Fruit fly (Drosophila melanogaster) whole organism, embryonic: Measurements from ENCODE around the gene CG3598.

Experiments
- ATbp ChIP-seq: fragments of 200-800 bp; sonication (Bioruptor generic); optimal IDR thresholded peaks from 2 replicates; lab custom pipeline; 2017; ENCODE audit warnings: missing biosample characterization, mild to moderate bottlenecking, missing genetic modification characterization, missing genetic modification reagents
- B-H2 ChIP-seq: fragments of 200-800 bp; sonication (Bioruptor generic); optimal IDR thresholded peaks from 2 replicates; lab custom pipeline; 2018; ENCODE audit warnings: missing biosample characterization, mild to moderate bottlenecking, missing genetic modification characterization
- CG10209 ChIP-seq: fragments of 200-800 bp; sonication (Bioruptor generic); optimal IDR thresholded peaks from 3 replicates; lab custom pipeline; 2017; ENCODE audit warnings: missing biosample characterization, mild to moderate bottlenecking, missing genetic modification characterization, missing genetic modification reagents
- CG10274 ChIP-seq: fragments of 200-800 bp; sonication (Bioruptor generic); optimal IDR thresholded peaks from 3 replicates; lab custom pipeline; 2017; ENCODE audit warnings: missing biosample characterization, mild to moderate bottlenecking, missing genetic modification characterization
- CG11456 ChIP-seq: fragments of 200-800 bp; sonication (Bioruptor generic); IDR thresholded peaks from 3 replicates; pipeline ENCODE4 v1.3.6; 2022; ENCODE audit warnings: missing biosample characterization, missing genetic modification characterization
- CG11695 ChIP-seq: fragments of 200-800 bp; sonication (Bioruptor generic); IDR thresholded peaks from 3 replicates; pipeline ENCODE4 v1.3.6; 2022; ENCODE audit warnings: missing biosample characterization, missing genetic modification characterization
- CG12104 ChIP-seq: fragments of 200-800 bp; sonication (Bioruptor generic); optimal IDR thresholded peaks from 3 replicates; lab custom pipeline; 2016; ENCODE audit warnings: missing biosample characterization, missing genetic modification characterization
- CG12299 ChIP-seq: fragments of 200-800 bp; sonication (Bioruptor generic); optimal IDR thresholded peaks from 2 replicates; lab custom pipeline; 2018; ENCODE audit warnings: missing biosample characterization, mild to moderate bottlenecking, missing genetic modification characterization
- CG16779 ChIP-seq: fragments of 200-800 bp; sonication (Bioruptor generic); IDR thresholded peaks from 2 replicates; pipeline ENCODE4 v1.3.6; 2022; ENCODE audit warnings: missing biosample characterization, missing genetic modification characterization
- CG17359 ChIP-seq: fragments of 200-800 bp; sonication (Bioruptor generic); optimal IDR thresholded peaks from 3 replicates; lab custom pipeline; 2018; ENCODE audit warnings: missing biosample characterization, mild to moderate bottlenecking, missing genetic modification characterization, moderate library complexity
- CG3065 ChIP-seq: fragments of 200-800 bp; sonication (Bioruptor generic); optimal IDR thresholded peaks from 2 replicates; lab custom pipeline; 2016; ENCODE audit warnings: missing biosample characterization, missing genetic modification characterization
- CG3163 ChIP-seq: fragments of 200-800 bp; sonication (Bioruptor generic); optimal IDR thresholded peaks from 3 replicates; lab custom pipeline; 2016; ENCODE audit warnings: missing biosample characterization, missing genetic modification characterization
- CG4854 ChIP-seq: fragments of 200-800 bp; sonication (Bioruptor generic); optimal IDR thresholded peaks from 2 replicates; lab custom pipeline; 2016; ENCODE audit warnings: missing biosample characterization, missing genetic modification characterization, inconsistent platforms
- CG6791 ChIP-seq: fragments of 200-800 bp; sonication (Bioruptor generic); IDR thresholded peaks from 3 replicates; pipeline ENCODE4 v1.3.6; 2022; ENCODE audit warnings: missing biosample characterization, missing genetic modification characterization; ENCODE audit not compliant: partially characterized antibody
- CG9876 ChIP-seq: fragments of 200-800 bp; sonication (Bioruptor generic); optimal IDR thresholded peaks from 2 replicates; lab custom pipeline; 2016; ENCODE audit warnings: missing biosample characterization, missing genetic modification characterization
- Camta ChIP-seq: fragments of 200-800 bp; sonication (Bioruptor generic); optimal IDR thresholded peaks from 2 replicates; lab custom pipeline; 2016; ENCODE audit warnings: missing biosample characterization, missing genetic modification characterization
- D ChIP-seq, 2 experiments: fragments of 200-800 bp in 1 of 2; fragments of >200 bp in 1 of 2; sonication (Bioruptor generic) in 1 of 2; optimal IDR thresholded peaks; 2 replicates in 1 of 2; 3 replicates in 1 of 2; lab custom pipeline; 2017; ENCODE audit warnings: mild to moderate bottlenecking in 1 of 2, missing biosample characterization in 1 of 2, missing genetic modification characterization in 1 of 2, missing genetic modification reagents in 1 of 2
- Drgx ChIP-seq: fragments of 200-800 bp; sonication (Bioruptor generic); IDR thresholded peaks from 2 replicates; pipeline ENCODE4 v1.3.6; 2022; ENCODE audit warnings: missing biosample characterization, missing genetic modification characterization
- E2f1 ChIP-seq: fragments of 200-800 bp; sonication (Bioruptor generic); IDR thresholded peaks from 2 replicates; pipeline ENCODE4 v1.3.6; 2022; ENCODE audit warnings: missing biosample characterization, missing genetic modification characterization
- ERR ChIP-seq: fragments of 200-800 bp; sonication (Bioruptor generic); optimal IDR thresholded peaks from 2 replicates; lab custom pipeline; 2016; ENCODE audit warnings: missing biosample characterization, missing genetic modification characterization
- Fer1 ChIP-seq: fragments of 200-800 bp; sonication (Bioruptor generic); optimal IDR thresholded peaks from 2 replicates; lab custom pipeline; 2017; ENCODE audit warnings: missing biosample characterization, mild to moderate bottlenecking, missing genetic modification characterization
- HLHmδ ChIP-seq: fragments of 200-800 bp; sonication (Bioruptor generic); optimal IDR thresholded peaks from 2 replicates; lab custom pipeline; 2018; ENCODE audit warnings: missing biosample characterization, mild to moderate bottlenecking, missing genetic modification characterization, moderate library complexity
- Lpt ChIP-seq: fragments of >200 bp; optimal IDR thresholded peaks from 2 replicates; lab custom pipeline; 2018; ENCODE audit warnings: missing biosample characterization, missing genetic modification characterization
- NFAT ChIP-seq: fragments of 200-800 bp; sonication (Bioruptor generic); IDR thresholded peaks from 2 replicates; pipeline ENCODE4 v1.3.6; 2022; ENCODE audit warnings: missing biosample characterization, missing genetic modification characterization
- Ptx1 ChIP-seq: fragments of 200-800 bp; sonication (Bioruptor generic); IDR thresholded peaks from 2 replicates; pipeline ENCODE4 v1.3.6; 2022; ENCODE audit warnings: missing biosample characterization, missing genetic modification characterization
- Sry-β ChIP-seq: fragments of 200-800 bp; sonication (Bioruptor generic); optimal IDR thresholded peaks from 2 replicates; lab custom pipeline; 2018; ENCODE audit warnings: missing biosample characterization, mild to moderate bottlenecking, missing genetic modification characterization, moderate library complexity
- Ssrp ChIP-seq: fragments of 200-800 bp; sonication (Bioruptor generic); optimal IDR thresholded peaks from 2 replicates; lab custom pipeline; 2018; ENCODE audit warnings: missing biosample characterization, mild to moderate bottlenecking, missing genetic modification characterization, moderate library complexity
- Stat92E ChIP-seq, 3 experiments: fragments of >200 bp in 2 of 3; fragments of 200-800 bp in 1 of 3; sonication (Bioruptor generic) in 1 of 3; optimal IDR thresholded peaks; 2 replicates each; lab custom pipeline; 2017 to 2019; ENCODE audit warnings: missing biosample characterization in 3 of 3, missing genetic modification characterization in 3 of 3, mild to moderate bottlenecking in 1 of 3, moderate library complexity in 1 of 3
- Trl ChIP-seq, 3 experiments: fragments of >200 bp in 2 of 3; fragments of 200-800 bp in 1 of 3; sonication (Bioruptor generic) in 1 of 3; optimal IDR thresholded peaks; 2 replicates in 1 of 3; 3 replicates in 2 of 3; lab custom pipeline; 2016 to 2017; ENCODE audit warnings: missing biosample characterization in 1 of 3, missing genetic modification characterization in 1 of 3
- Vsx1 ChIP-seq: fragments of 200-800 bp; sonication (Bioruptor generic); optimal IDR thresholded peaks from 2 replicates; lab custom pipeline; 2017; ENCODE audit warnings: missing biosample characterization, mild to moderate bottlenecking, missing genetic modification characterization, missing genetic modification reagents
- ara ChIP-seq: fragments of 200-800 bp; sonication (Bioruptor generic); IDR thresholded peaks from 2 replicates; pipeline ENCODE4 v1.3.6; 2022; ENCODE audit warnings: missing biosample characterization, missing genetic modification characterization
- bsh ChIP-seq, 2 experiments: fragments of 200-800 bp; sonication (Bioruptor generic); optimal IDR thresholded peaks; 2 replicates each; lab custom pipeline; 2017 to 2018; ENCODE audit warnings: mild to moderate bottlenecking in 2 of 2, missing biosample characterization in 2 of 2, missing genetic modification characterization in 2 of 2, moderate library complexity in 1 of 2
- dan ChIP-seq: fragments of 200-800 bp; sonication (Bioruptor generic); IDR thresholded peaks from 2 replicates; pipeline ENCODE4 v1.3.6; 2022; ENCODE audit warnings: missing biosample characterization, missing genetic modification characterization
- dysf ChIP-seq: fragments of 200-800 bp; sonication (Bioruptor generic); IDR thresholded peaks from 3 replicates; pipeline ENCODE4 v1.3.6; 2022; ENCODE audit warnings: missing biosample characterization, missing genetic modification characterization
- fd3F ChIP-seq: fragments of 200-800 bp; sonication (Bioruptor generic); optimal IDR thresholded peaks from 2 replicates; lab custom pipeline; 2018; ENCODE audit warnings: missing biosample characterization, mild to moderate bottlenecking, missing genetic modification characterization, moderate library complexity
- hb ChIP-seq: fragments of 200-800 bp; sonication (Bioruptor generic); IDR thresholded peaks from 3 replicates; pipeline ENCODE4 v1.3.6; 2022; ENCODE audit warnings: missing biosample characterization, missing genetic modification characterization; ENCODE audit not compliant: partially characterized antibody
- ind ChIP-seq: fragments of 200-800 bp; sonication (Bioruptor generic); optimal IDR thresholded peaks from 3 replicates; lab custom pipeline; 2016; ENCODE audit warnings: missing biosample characterization, missing genetic modification characterization
- nerfin-2 ChIP-seq: fragments of 200-800 bp; sonication (Bioruptor generic); IDR thresholded peaks from 2 replicates; pipeline ENCODE4 v1.3.6; 2022; ENCODE audit warnings: missing biosample characterization, missing genetic modification characterization; ENCODE audit not compliant: partially characterized antibody
- nom ChIP-seq: fragments of 200-800 bp; sonication (Bioruptor generic); optimal IDR thresholded peaks from 2 replicates; lab custom pipeline; 2017; ENCODE audit warnings: missing biosample characterization, missing genetic modification characterization, mild to moderate bottlenecking, moderate library complexity, missing genetic modification reagents
- sd ChIP-seq: fragments of 200-800 bp; sonication (Bioruptor generic); optimal IDR thresholded peaks from 3 replicates; lab custom pipeline; 2018; ENCODE audit warnings: missing biosample characterization, mild to moderate bottlenecking, missing genetic modification characterization, moderate library complexity
- sim ChIP-seq: fragments of 200-800 bp; sonication (Bioruptor generic); IDR thresholded peaks from 2 replicates; pipeline ENCODE4 v1.3.6; 2022; ENCODE audit warnings: missing biosample characterization, missing genetic modification characterization
- sqz ChIP-seq: fragments of 200-800 bp; sonication (Bioruptor generic); optimal IDR thresholded peaks from 3 replicates; lab custom pipeline; 2018; ENCODE audit warnings: missing biosample characterization, mild to moderate bottlenecking, missing genetic modification characterization
- ssp ChIP-seq: fragments of 200-800 bp; sonication (Bioruptor generic); IDR thresholded peaks from 2 replicates; pipeline ENCODE4 v1.3.6; 2022; ENCODE audit warnings: missing biosample characterization, missing genetic modification characterization
- tup ChIP-seq: fragments of 200-800 bp; sonication (Bioruptor generic); optimal IDR thresholded peaks from 2 replicates; lab custom pipeline; 2016; ENCODE audit warnings: missing biosample characterization, mild to moderate bottlenecking, missing genetic modification characterization, moderate library complexity
- usp ChIP-seq: fragments of >200 bp; optimal IDR thresholded peaks from 2 replicates; lab custom pipeline; 2017; ENCODE audit warnings: missing biosample characterization, missing genetic modification characterization
- wek ChIP-seq: fragments of 200-800 bp; sonication (Bioruptor generic); optimal IDR thresholded peaks from 3 replicates; lab custom pipeline; 2018; ENCODE audit warnings: missing biosample characterization, mild to moderate bottlenecking, missing genetic modification characterization, moderate library complexity

The CG3598 gene

dm6 chrX:2919742-2920141, 17.1 kb upstream of the CG3598 start, which contains the start of gene CG3588 (continued):
- TF ChIP-seq Sry-β (GFP tag; lab: Kevin White, UChicago) (no peak), sqz (GFP tag; lab: Kevin White, UChicago) (peak; percentile 70), CG12299 (tag; lab: Kevin White, UChicago) (no peak), CG3163 (GFP tag; lab: Kevin White, UChicago) (peak; percentile 44), hb (GFP tag; lab: Robert Waterston, UW) (no peak), CG10274 (peak; percentile 32), ssp (0 out of 2 replicates have a peak, but pooled peaks have one; percentile 5), Lpt (GFP tag; lab: Kevin White, UChicago) (no peak), Vsx1 (GFP tag; lab: Kevin White, UChicago) (peak; percentile 16), CG11695 (GFP tag; lab: Robert Waterston, UW) (peak; percentile 73), ara (GFP tag; lab: Robert Waterston, UW) (peak; percentile 65), Ptx1 (GFP tag; lab: Robert Waterston, UW) (peak; percentile 77), fd3F (GFP tag; lab: Kevin White, UChicago) (peak; percentile 66), sd (tag; lab: Kevin White, UChicago) (peak; percentile 45), E2f1 (GFP tag; lab: Robert Waterston, UW) (peak; percentile 77), sim (GFP tag; lab: Robert Waterston, UW) (no peak), B-H2 (GFP tag; lab: Kevin White, UChicago) (peak; percentile 24), CG16779 (peak; percentile 78), ERR (GFP tag; lab: Kevin White, UChicago) (no peak), NFAT (GFP tag; lab: Robert Waterston, UW) (peak; percentile 85), ATbp (GFP tag; lab: Kevin White, UChicago) (peak; percentile 33), CG12104 (GFP tag; lab: Kevin White, UChicago) (peak; percentile 19), Ssrp (tag; lab: Kevin White, UChicago) (no peak), dysf (peak; percentile 87), Fer1 (peak; percentile 72), CG4854 (peak; percentile 34)

DNA sequence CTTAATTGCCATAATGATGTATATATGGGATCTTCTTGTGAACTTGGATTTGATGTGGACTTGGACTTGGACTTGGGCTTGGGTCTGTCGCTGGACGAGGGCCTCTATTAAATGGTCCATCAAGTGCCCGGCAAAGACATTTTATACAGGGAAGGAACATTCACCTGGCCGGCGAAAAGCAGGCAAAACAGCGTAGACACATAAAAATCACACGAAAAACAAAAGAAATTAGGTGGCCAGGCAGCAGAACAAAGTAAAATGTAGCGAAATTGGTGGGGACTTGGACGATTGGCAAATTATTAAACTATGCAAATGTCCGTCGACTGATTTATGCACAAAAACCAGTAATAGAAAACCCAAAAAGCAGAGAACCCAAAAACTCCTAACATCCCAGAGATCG, 9.7 kb upstream of the CG3598 start, which contains the start of gene CG14424:
CG14424 (minus strand) TSS at position 101 of the 400 bp plus-strand sequence.
- no peak for TF ChIP-seq bsh (GFP tag; optimal IDR thresholded peaks at IDR 0.05; lab: Kevin White, UChicago)
- no peak for TF ChIP-seq HLHmδ (GFP tag; lab: Kevin White, UChicago)
- TF ChIP-seq CG10209 (GFP tag; lab: Kevin White, UChicago): no peak
- no peak for TF ChIP-seq CG11456 (GFP tag; lab: Robert Waterston, UW)
- no peak for TF ChIP-seq CG3065 (GFP tag; lab: Kevin White, UChicago)
- TF ChIP-seq dan: no peak
- TF ChIP-seq, all 482 proteins: peak for 0

- TF ChIP-seq nom: no peak
- TF ChIP-seq Trl (optimal IDR thresholded peaks at IDR 0.05; lab: Kevin White, UChicago): peak in 1 of 2 experiments; percentile 35
- no peak for TF ChIP-seq Trl (GFP tag; optimal IDR thresholded peaks at IDR 0.05; lab: Kevin White, UChicago)
- TF ChIP-seq, all 482 proteins: peak for 1
These were observed 7.3 kb upstream of the CG3598 start, which contains the start of gene CG32793 for dm6 chrX:2929496-2929895. TSS of gene CG32793 (plus strand) at chrX:2929796.

DNA sequence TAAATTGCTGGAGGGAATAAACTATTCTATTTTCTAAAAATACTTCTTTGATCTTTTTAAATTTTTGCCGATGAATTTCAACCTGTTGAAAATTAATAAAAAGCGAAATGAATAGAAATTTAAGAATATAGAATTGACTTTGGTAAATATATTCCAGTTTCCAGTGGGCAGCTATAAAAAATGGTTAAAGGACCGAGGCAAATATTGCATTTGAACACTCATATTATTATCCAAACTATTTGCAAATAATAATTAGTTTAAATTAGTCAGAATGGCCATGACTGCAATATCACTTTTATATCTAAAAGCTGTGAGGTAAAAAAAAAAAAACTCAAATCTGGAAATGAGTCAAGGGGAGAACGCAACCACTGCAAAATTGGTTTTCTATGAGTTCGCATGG, 2.0 kb upstream of the CG3598 start, which contains the start of gene CG3592:
CG3592 (plus strand) TSS at position 301 of the 400 bp plus-strand sequence.
- no peak for TF ChIP-seq CG17359 (tag; lab: Kevin White, UChicago)
- no peak for TF ChIP-seq usp (GFP tag; lab: Kevin White, UChicago)
- no peak for TF ChIP-seq Camta (GFP tag; lab: Kevin White, UChicago)
- no peak for TF ChIP-seq sim (GFP tag; lab: Robert Waterston, UW)
- TF ChIP-seq tup (GFP tag; lab: Kevin White, UChicago): no peak
- TF ChIP-seq nerfin-2 (GFP tag; lab: Robert Waterston, UW): no peak
- TF ChIP-seq D (optimal IDR thresholded peaks at IDR 0.05; lab: Kevin White, UChicago): no peak
- no peak for TF ChIP-seq D (GFP tag; optimal IDR thresholded peaks at IDR 0.05; lab: Kevin White, UChicago)
- TF ChIP-seq wek: no peak
- TF ChIP-seq Drgx: no peak
- TF ChIP-seq ind (GFP tag; lab: Kevin White, UChicago): no peak
- TF ChIP-seq CG9876: no peak
- TF ChIP-seq Stat92E (GFP tag; optimal IDR thresholded peaks at IDR 0.05; lab: Kevin White, UChicago): no peak
- no peak for TF ChIP-seq CG6791 (GFP tag; lab: Robert Waterston, UW)
